Fruit fly (Drosophila melanogaster) whole organism, wandering third instar larva: ENCODE results near the gene simj.

Experiments
- Dfd ChIP-seq: fragments of >200 bp; optimal IDR thresholded peaks from 2 replicates; lab custom pipeline; 2017; ENCODE audit warnings: missing biosample characterization, missing genetic modification characterization
- Hr78 ChIP-seq: fragments of >200 bp; optimal IDR thresholded peaks from 2 replicates; lab custom pipeline; 2017; ENCODE audit warnings: missing biosample characterization, missing genetic modification characterization
- N ChIP-seq: fragments of >200 bp; optimal IDR thresholded peaks from 2 replicates; lab custom pipeline; 2018; ENCODE audit warnings: missing biosample characterization, missing external identifiers, missing genetic modification characterization
- OdsH ChIP-seq: fragments of 200-800 bp; sonication (Bioruptor generic); optimal IDR thresholded peaks from 2 replicates; lab custom pipeline; 2016; ENCODE audit warnings: missing biosample characterization, mild to moderate bottlenecking, missing genetic modification characterization
- dsf ChIP-seq: sonication (Bioruptor generic); optimal IDR thresholded peaks from 2 replicates; lab custom pipeline; 2016; ENCODE audit warnings: missing biosample characterization, missing genetic modification characterization, borderline replicate concordance
- h ChIP-seq: fragments of 200-800 bp; sonication (Bioruptor generic); optimal IDR thresholded peaks from 3 replicates; lab custom pipeline; 2016; ENCODE audit warnings: missing biosample characterization, mild to moderate bottlenecking, missing genetic modification characterization

DNA sequence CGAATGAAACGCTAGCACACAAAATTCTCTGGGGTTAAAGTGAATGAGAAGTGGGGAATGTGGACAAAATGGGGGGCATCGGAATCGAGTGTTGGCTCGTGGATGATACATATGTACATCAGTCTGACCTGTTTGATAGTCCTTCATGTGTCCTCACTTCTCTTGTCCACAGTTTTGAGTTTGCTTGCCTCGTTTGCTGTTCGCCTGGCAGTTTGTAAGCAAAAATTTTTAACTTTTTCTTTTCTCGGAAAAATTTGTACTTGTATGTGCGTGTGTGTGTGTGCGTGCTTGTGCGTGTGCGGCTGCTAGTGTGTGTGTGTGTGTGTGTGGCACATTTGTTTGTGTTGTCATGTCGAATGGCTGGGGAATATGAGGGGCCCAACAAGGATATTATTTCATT is 59.1 kb downstream of the simj start:
- TF ChIP-seq Hr78 (GFP tag; lab: Kevin White, UChicago) (no peak), h (no peak), Dfd (peak; percentile 75), dsf (GFP tag; lab: Kevin White, UChicago) (no peak), OdsH (GFP tag; lab: Kevin White, UChicago) (no peak), N (GFP tag; lab: Kevin White, UChicago) (no peak)
